Fruit fly (Drosophila melanogaster) whole organism, embryonic: ENCODE data around the gene nbs.

Source experiments
- Atf3 ChIP-seq: fragments of 200-800 bp; sonication (Bioruptor generic); optimal IDR thresholded peaks from 3 replicates; lab custom pipeline; 2016; ENCODE audit warnings: missing biosample characterization, missing genetic modification characterization
- B-H2 ChIP-seq: fragments of 200-800 bp; sonication (Bioruptor generic); optimal IDR thresholded peaks from 2 replicates; lab custom pipeline; 2018; ENCODE audit warnings: missing biosample characterization, mild to moderate bottlenecking, missing genetic modification characterization
- CG10209 ChIP-seq: fragments of 200-800 bp; sonication (Bioruptor generic); optimal IDR thresholded peaks from 3 replicates; lab custom pipeline; 2017; ENCODE audit warnings: missing biosample characterization, mild to moderate bottlenecking, missing genetic modification characterization, missing genetic modification reagents
- CG10431 ChIP-seq: fragments of 200-800 bp; sonication (Bioruptor generic); optimal IDR thresholded peaks from 3 replicates; lab custom pipeline; 2018; ENCODE audit warnings: missing biosample characterization, mild to moderate bottlenecking, missing genetic modification characterization
- CG11093 ChIP-seq: fragments of 200-800 bp; sonication (Bioruptor generic); IDR thresholded peaks from 3 replicates; pipeline ENCODE4 v1.3.6; 2022; ENCODE audit warnings: missing biosample characterization, missing genetic modification characterization
- CG12104 ChIP-seq: fragments of 200-800 bp; sonication (Bioruptor generic); optimal IDR thresholded peaks from 3 replicates; lab custom pipeline; 2016; ENCODE audit warnings: missing biosample characterization, missing genetic modification characterization
- CG1233 ChIP-seq: fragments of 200-800 bp; sonication (Bioruptor generic); optimal IDR thresholded peaks from 4 replicates; lab custom pipeline; 2018; ENCODE audit warnings: missing biosample characterization, mild to moderate bottlenecking, missing genetic modification characterization
- CG13123 ChIP-seq: fragments of 200-800 bp; sonication (Bioruptor generic); optimal IDR thresholded peaks from 2 replicates; lab custom pipeline; 2016; ENCODE audit warnings: missing biosample characterization, missing genetic modification characterization
- CG13296 ChIP-seq: fragments of 200-800 bp; sonication (Bioruptor generic); optimal IDR thresholded peaks from 3 replicates; lab custom pipeline; 2018; ENCODE audit warnings: missing biosample characterization, mild to moderate bottlenecking, missing genetic modification characterization
- CG13624 ChIP-seq: fragments of 200-800 bp; sonication (Bioruptor generic); optimal IDR thresholded peaks from 2 replicates; lab custom pipeline; 2016; ENCODE audit warnings: missing biosample characterization, missing genetic modification characterization
- CG15514 ChIP-seq: fragments of 200-800 bp; sonication (Bioruptor generic); optimal IDR thresholded peaks from 3 replicates; lab custom pipeline; 2017; ENCODE audit warnings: missing biosample characterization, missing genetic modification characterization, mild to moderate bottlenecking, moderate library complexity, missing genetic modification reagents
- CG1603 ChIP-seq: fragments of 200-800 bp; sonication (Bioruptor generic); optimal IDR thresholded peaks from 2 replicates; lab custom pipeline; 2019; ENCODE audit warnings: missing biosample characterization, mild to moderate bottlenecking, missing genetic modification characterization, moderate library complexity
- CG16863 ChIP-seq: fragments of 200-800 bp; sonication (Bioruptor generic); optimal IDR thresholded peaks from 3 replicates; lab custom pipeline; 2016; ENCODE audit warnings: missing biosample characterization, missing genetic modification characterization
- CG17328 ChIP-seq: fragments of 200-800 bp; sonication (Bioruptor generic); IDR thresholded peaks from 2 replicates; pipeline ENCODE4 v1.3.6; 2022; ENCODE audit warnings: missing biosample characterization, missing genetic modification characterization
- CG18011 ChIP-seq: fragments of 200-800 bp; sonication (Bioruptor generic); optimal IDR thresholded peaks from 2 replicates; lab custom pipeline; 2017; ENCODE audit warnings: missing biosample characterization, missing genetic modification characterization, mild to moderate bottlenecking, moderate library complexity, missing genotype
- CG2712 ChIP-seq: fragments of 200-800 bp; optimal IDR thresholded peaks from 3 replicates; lab custom pipeline; 2019; ENCODE audit warnings: missing biosample characterization, mild to moderate bottlenecking, missing genetic modification characterization, moderate library complexity
- CG31224 ChIP-seq: fragments of 200-800 bp; sonication (Bioruptor generic); IDR thresholded peaks from 2 replicates; pipeline ENCODE4 v1.3.6; 2022; ENCODE audit warnings: missing biosample characterization, missing genetic modification characterization
- CG3407 ChIP-seq: fragments of 200-800 bp; sonication (Bioruptor generic); optimal IDR thresholded peaks from 2 replicates; lab custom pipeline; 2018; ENCODE audit warnings: missing biosample characterization, mild to moderate bottlenecking, missing genetic modification characterization
- CG42726 ChIP-seq: fragments of 200-800 bp; sonication (Bioruptor generic); IDR thresholded peaks from 2 replicates; pipeline ENCODE4 v1.3.6; 2022; ENCODE audit warnings: missing biosample characterization, missing genetic modification characterization; ENCODE audit not compliant: partially characterized antibody
- CG43689 ChIP-seq: fragments of 200-800 bp; sonication (Bioruptor generic); IDR thresholded peaks from 2 replicates; pipeline ENCODE4 v1.3.6; 2022; ENCODE audit warnings: missing biosample characterization, missing genetic modification characterization
- CG7271 ChIP-seq: fragments of 200-800 bp; sonication (Bioruptor generic); optimal IDR thresholded peaks from 2 replicates; lab custom pipeline; 2018; ENCODE audit warnings: missing biosample characterization, mild to moderate bottlenecking, missing genetic modification characterization, moderate library complexity
- CG9817 ChIP-seq: fragments of 200-800 bp; sonication (Bioruptor generic); optimal IDR thresholded peaks from 2 replicates; lab custom pipeline; 2018; ENCODE audit warnings: missing biosample characterization, mild to moderate bottlenecking, missing genetic modification characterization, moderate library complexity
- CG9932 ChIP-seq: fragments of 200-800 bp; sonication (Bioruptor generic); IDR thresholded peaks from 2 replicates; pipeline ENCODE4 v1.3.6; 2022; ENCODE audit warnings: missing biosample characterization, missing genetic modification characterization
- CkIIα-i1 ChIP-seq: fragments of 200-800 bp; sonication (Bioruptor generic); IDR thresholded peaks from 2 replicates; pipeline ENCODE4 v1.3.6; 2022; ENCODE audit warnings: missing biosample characterization, missing genetic modification characterization
- CrebB ChIP-seq: fragments of 200-800 bp; sonication (Bioruptor generic); optimal IDR thresholded peaks from 3 replicates; lab custom pipeline; 2018; ENCODE audit warnings: missing biosample characterization, mild to moderate bottlenecking, missing genetic modification characterization
- Dbx ChIP-seq: fragments of 200-800 bp; sonication (Bioruptor generic); IDR thresholded peaks from 3 replicates; pipeline ENCODE4 v1.3.6; 2022; ENCODE audit warnings: missing biosample characterization, missing genetic modification characterization
- GATAe ChIP-seq: fragments of 200-800 bp; sonication (Bioruptor generic); conservative IDR thresholded peaks from 2 replicates; pipeline ENCODE4 v1.3.6; 2022; ENCODE audit warnings: missing biosample characterization, missing genetic modification characterization
- Lhr ChIP-seq: fragments of 200-800 bp; sonication (Bioruptor generic); optimal IDR thresholded peaks from 3 replicates; lab custom pipeline; 2017; ENCODE audit warnings: mild to moderate bottlenecking, missing biosample characterization, missing genetic modification reagents, missing genetic modification characterization
- PHDP ChIP-seq: fragments of 200-800 bp; sonication (Bioruptor generic); optimal IDR thresholded peaks from 3 replicates; lab custom pipeline; 2018; ENCODE audit warnings: missing biosample characterization, mild to moderate bottlenecking, missing genetic modification characterization, moderate library complexity
- Sox102F ChIP-seq: fragments of 200-800 bp; sonication (Bioruptor generic); optimal IDR thresholded peaks from 2 replicates; lab custom pipeline; 2018; ENCODE audit warnings: missing biosample characterization, mild to moderate bottlenecking, missing genetic modification characterization, moderate library complexity
- Spps ChIP-seq: fragments of 200-800 bp; sonication (Bioruptor generic); optimal IDR thresholded peaks from 2 replicates; lab custom pipeline; 2018; ENCODE audit warnings: missing biosample characterization, mild to moderate bottlenecking, missing genetic modification characterization
- Sry-β ChIP-seq: fragments of 200-800 bp; sonication (Bioruptor generic); optimal IDR thresholded peaks from 2 replicates; lab custom pipeline; 2018; ENCODE audit warnings: missing biosample characterization, mild to moderate bottlenecking, missing genetic modification characterization, moderate library complexity
- ac ChIP-seq: fragments of 200-800 bp; sonication (Bioruptor generic); optimal IDR thresholded peaks from 3 replicates; lab custom pipeline; 2017; ENCODE audit warnings: missing biosample characterization, mild to moderate bottlenecking, missing genetic modification characterization
- ase ChIP-seq: fragments of 200-800 bp; sonication (Bioruptor generic); IDR thresholded peaks from 3 replicates; pipeline ENCODE4 v1.3.6; 2022; ENCODE audit warnings: missing biosample characterization, missing genetic modification characterization
- az2 ChIP-seq: fragments of 200-800 bp; sonication (Bioruptor generic); optimal IDR thresholded peaks from 3 replicates; lab custom pipeline; 2016; ENCODE audit warnings: missing biosample characterization, missing genetic modification characterization
- cato ChIP-seq: fragments of 200-800 bp; sonication (Bioruptor generic); optimal IDR thresholded peaks from 2 replicates; lab custom pipeline; 2016; ENCODE audit warnings: missing biosample characterization, missing genetic modification characterization, borderline replicate concordance
- chinmo ChIP-seq: fragments of 200-800 bp; sonication (Bioruptor generic); IDR thresholded peaks from 4 replicates; pipeline ENCODE4 v1.3.6; 2022; ENCODE audit warnings: missing biosample characterization, missing genetic modification characterization; ENCODE audit not compliant: partially characterized antibody
- corto ChIP-seq: fragments of 200-800 bp; sonication (Bioruptor generic); optimal IDR thresholded peaks from 2 replicates; lab custom pipeline; 2016; ENCODE audit warnings: missing biosample characterization, mild to moderate bottlenecking, missing genetic modification characterization, moderate library complexity
- esg ChIP-seq: fragments of 200-800 bp; sonication (Bioruptor generic); conservative IDR thresholded peaks from 2 replicates; pipeline ENCODE4 v1.3.6; 2022; ENCODE audit warnings: missing biosample characterization, missing genetic modification characterization
- eve ChIP-seq, 2 experiments: fragments of >200 bp; optimal IDR thresholded peaks; 2 replicates each; lab custom pipeline; 2017; ENCODE audit warnings: missing biosample characterization in 2 of 2, missing genetic modification characterization in 2 of 2
- eyg ChIP-seq: fragments of 200-800 bp; sonication (Bioruptor generic); optimal IDR thresholded peaks from 3 replicates; lab custom pipeline; 2016; ENCODE audit warnings: missing biosample characterization, missing genetic modification characterization
- gem ChIP-seq: fragments of 200-800 bp; sonication (Bioruptor generic); optimal IDR thresholded peaks from 2 replicates; lab custom pipeline; 2019; ENCODE audit warnings: missing biosample characterization, mild to moderate bottlenecking, missing genetic modification characterization, moderate library complexity
- grau ChIP-seq: fragments of 200-800 bp; optimal IDR thresholded peaks from 3 replicates; lab custom pipeline; 2019; ENCODE audit warnings: missing biosample characterization, mild to moderate bottlenecking, missing genetic modification characterization, moderate library complexity
- inv ChIP-seq: fragments of 200-800 bp; sonication (Bioruptor generic); IDR thresholded peaks from 2 replicates; pipeline ENCODE4 v1.3.6; 2022; ENCODE audit warnings: missing biosample characterization, missing genetic modification characterization; ENCODE audit not compliant: partially characterized antibody
- lmd ChIP-seq: fragments of 200-800 bp; sonication (Bioruptor generic); IDR thresholded peaks from 2 replicates; pipeline ENCODE4 v1.3.6; 2022; ENCODE audit warnings: missing biosample characterization, missing genetic modification characterization
- nom ChIP-seq: fragments of 200-800 bp; sonication (Bioruptor generic); optimal IDR thresholded peaks from 2 replicates; lab custom pipeline; 2017; ENCODE audit warnings: missing biosample characterization, missing genetic modification characterization, mild to moderate bottlenecking, moderate library complexity, missing genetic modification reagents
- pfk ChIP-seq: fragments of 200-800 bp; sonication (Bioruptor generic); optimal IDR thresholded peaks from 2 replicates; lab custom pipeline; 2018; ENCODE audit warnings: missing biosample characterization, mild to moderate bottlenecking, missing genetic modification characterization, moderate library complexity
- sens ChIP-seq: fragments of 200-800 bp; sonication (Bioruptor generic); peaks from one replicate; lab custom pipeline; 2016; ENCODE audit warnings: missing biosample characterization, missing genetic modification characterization
- tio ChIP-seq: fragments of 200-800 bp; sonication (Bioruptor generic); optimal IDR thresholded peaks from 2 replicates; lab custom pipeline; 2017; ENCODE audit warnings: missing biosample characterization, missing genetic modification characterization, inconsistent platforms
- trh ChIP-seq: fragments of 200-800 bp; sonication (Bioruptor generic); optimal IDR thresholded peaks from 2 replicates; lab custom pipeline; 2016; ENCODE audit warnings: missing biosample characterization, missing genetic modification characterization

nbs gene

DNA sequence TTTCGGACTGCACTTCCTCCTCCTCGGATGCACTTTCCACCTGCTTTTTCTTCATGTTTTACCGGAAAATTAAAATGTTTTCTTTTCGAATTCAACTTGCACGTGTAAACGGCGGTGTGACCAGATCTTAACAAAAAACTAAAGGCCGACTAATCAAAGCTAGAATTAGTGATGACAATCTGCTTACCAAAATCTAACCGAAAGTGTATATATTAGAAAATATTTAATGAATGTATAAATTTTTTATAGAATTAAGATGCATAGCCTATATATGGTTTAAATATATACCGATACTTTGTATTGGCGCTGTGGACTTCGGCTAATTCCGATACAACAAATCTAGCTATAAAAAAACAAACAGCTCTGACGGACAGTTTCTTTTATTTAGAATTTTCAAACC is 4.1 kb downstream of the nbs start, which contains the start of the genes CG18178 and CG14174 (continued):
- TF ChIP-seq CG1233 (GFP tag; lab: Kevin White, UChicago), result peak; percentile 20
- TF ChIP-seq CG13123 (GFP tag; lab: Kevin White, UChicago), result peak; percentile 42
- peak; percentile 80 for TF ChIP-seq gem (tag; lab: Kevin White, UChicago)
- TF ChIP-seq tio (GFP tag; lab: Kevin White, UChicago), result no peak
- peak; percentile 14; the same call in 1 of the 2 replicates for TF ChIP-seq CG31224
- peak; percentile 71 for TF ChIP-seq Sox102F (GFP tag; lab: Kevin White, UChicago)
- peak; percentile 28 for TF ChIP-seq CG12104
- peak; percentile 5 for TF ChIP-seq ac (GFP tag; lab: Kevin White, UChicago)
- peak; percentile 44 for TF ChIP-seq CG18011
- peak; percentile 85 for TF ChIP-seq CG9932
- no peak for TF ChIP-seq CG3407 (GFP tag; lab: Kevin White, UChicago)
- no peak for TF ChIP-seq chinmo (GFP tag; lab: Robert Waterston, UW)
- TF ChIP-seq Sry-β (GFP tag; lab: Kevin White, UChicago), result peak; percentile 96
- no peak for TF ChIP-seq corto
- no peak for TF ChIP-seq eyg (GFP tag; lab: Kevin White, UChicago)
- 0 out of 3 replicates have a peak, but pooled peaks have one; percentile 42 for TF ChIP-seq ase
- no peak for TF ChIP-seq eve (GFP tag; optimal IDR thresholded peaks at IDR 0.05; lab: Kevin White, UChicago)
- peak; percentile 37 for TF ChIP-seq Spps (tag; lab: Kevin White, UChicago)
- TF ChIP-seq CG15514, result peak; percentile 79
- peak; percentile 85 for TF ChIP-seq CG2712
- peak; percentile 78 for TF ChIP-seq PHDP (tag; lab: Kevin White, UChicago)
- TF ChIP-seq CkIIα-i1, result no peak
- TF ChIP-seq cato, result peak; percentile 48
- no peak for TF ChIP-seq trh
- TF ChIP-seq CG7271, result no peak
- TF ChIP-seq grau, result peak; percentile 83
- peak; percentile 85 for TF ChIP-seq B-H2 (GFP tag; lab: Kevin White, UChicago)
- peak; percentile 89 for TF ChIP-seq sens
- TF ChIP-seq CrebB, result peak; percentile 14
- TF ChIP-seq CG16863, result no peak
- TF ChIP-seq Dbx (GFP tag; lab: Robert Waterston, UW), result peak; percentile 70; the same call in 2 of the 3 replicates
- TF ChIP-seq CG1603 (tag; lab: Kevin White, UChicago), result no peak
- TF ChIP-seq CG13296 (GFP tag; lab: Kevin White, UChicago), result peak; percentile 71
- peak; percentile 68 for TF ChIP-seq lmd (GFP tag; lab: Robert Waterston, UW)
- TF ChIP-seq CG13624, result no peak
- TF ChIP-seq CG9817 (tag; lab: Kevin White, UChicago), result peak; percentile 70
- peak; percentile 42 for TF ChIP-seq CG10431 (GFP tag; lab: Kevin White, UChicago)
- no peak for TF ChIP-seq Atf3 (GFP tag; lab: Kevin White, UChicago)
- TF ChIP-seq CG43689, result no peak
- TF ChIP-seq GATAe, result 0 out of 2 replicates have a peak, but pooled peaks have one; percentile 22
- peak; percentile 68 for TF ChIP-seq esg (GFP tag; lab: Robert Waterston, UW)
- TF ChIP-seq nom (GFP tag; lab: Kevin White, UChicago), result peak; percentile 34
- no peak; the same call in 2 of the 3 replicates for TF ChIP-seq CG11093 (GFP tag; lab: Robert Waterston, UW)
- no peak for TF ChIP-seq pfk (GFP tag; lab: Kevin White, UChicago)
- TF ChIP-seq Lhr (GFP tag; lab: Kevin White, UChicago), result peak; percentile 13
- TF ChIP-seq CG42726 (GFP tag; lab: Robert Waterston, UW), result no peak
- TF ChIP-seq az2 (GFP tag; lab: Kevin White, UChicago), result peak; percentile 64
- TF ChIP-seq CG17328 (GFP tag; lab: Robert Waterston, UW), result peak; percentile 67
- TF ChIP-seq CG10209 (GFP tag; lab: Kevin White, UChicago), result peak; percentile 71
- TF ChIP-seq inv, result peak; percentile 34; the same call in 1 of the 2 replicates
